Worm (Caenorhabditis elegans) whole organism, mixed stage, embryonic: Measurements from ENCODE around the gene Y102A5C.27.

Source experiments
- blmp-1 ChIP-seq: fragments of 150-350 bp; optimal IDR thresholded peaks from 2 replicates; lab custom pipeline; 2014; ENCODE audit warnings: missing biosample characterization, missing genetic modification characterization
- ces-1 ChIP-seq: fragments of 150-350 bp; optimal IDR thresholded peaks from 2 replicates; lab custom pipeline; 2014; ENCODE audit warnings: missing biosample characterization, missing genetic modification reagents, missing genetic modification characterization
- flh-1 ChIP-seq: fragments of 200-800 bp; sonication (Bioruptor generic); optimal IDR thresholded peaks from 2 replicates; lab custom pipeline; 2018; ENCODE audit warnings: mild to moderate bottlenecking, missing genetic modification characterization, moderate library complexity, missing compliant biosample characterization
- nhr-12 ChIP-seq: fragments of 150-350 bp; optimal IDR thresholded peaks from 2 replicates; lab custom pipeline; 2014; ENCODE audit warnings: missing biosample characterization, missing genetic modification characterization
- nhr-237 ChIP-seq: fragments of 150-350 bp; optimal IDR thresholded peaks from 2 replicates; lab custom pipeline; 2014; ENCODE audit warnings: missing biosample characterization, missing genetic modification characterization
- nhr-76 ChIP-seq: sonication (generic microtip); optimal IDR thresholded peaks from 2 replicates; lab custom pipeline; 2017; ENCODE audit warnings: missing biosample characterization, missing genetic modification characterization
- sptf-1 ChIP-seq: sonication (generic microtip); optimal IDR thresholded peaks from 2 replicates; lab custom pipeline; 2017; ENCODE audit warnings: mild to moderate bottlenecking, missing genetic modification characterization, moderate library complexity, missing compliant biosample characterization
- unc-120 ChIP-seq: sonication (generic microtip); optimal IDR thresholded peaks from 2 replicates; lab custom pipeline; 2017; ENCODE audit warnings: missing genetic modification characterization, missing compliant biosample characterization; ENCODE audit not compliant: poor library complexity, severe bottlenecking
- unc-39 ChIP-seq: fragments of 150-350 bp; optimal IDR thresholded peaks from 2 replicates; lab custom pipeline; 2014; ENCODE audit warnings: missing biosample characterization, missing genetic modification characterization
- zip-8 ChIP-seq: fragments of 150-350 bp; optimal IDR thresholded peaks from 2 replicates; lab custom pipeline; 2014; ENCODE audit warnings: missing biosample characterization, missing genetic modification characterization

DNA sequence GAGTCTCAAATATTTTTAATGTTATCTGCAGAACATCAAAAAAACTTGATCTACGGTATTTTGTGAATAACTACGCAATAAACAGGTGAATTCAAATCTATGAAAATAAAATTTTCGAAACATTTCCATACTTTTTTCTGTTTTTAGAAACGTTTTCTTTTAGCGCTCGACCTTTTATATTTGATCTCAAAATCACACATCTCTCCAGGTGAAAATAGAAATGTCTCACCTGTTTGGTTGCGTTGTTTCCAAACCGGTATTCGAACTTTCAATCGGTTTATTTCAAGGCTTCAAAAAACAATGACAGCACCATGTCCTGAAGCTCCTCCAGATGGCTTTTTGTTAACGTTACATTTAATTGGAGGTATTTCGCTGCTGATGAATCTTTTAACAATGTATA is 12.7 kb upstream of the Y102A5C.27 start, which contains the start of gene sri-9:
- TF ChIP-seq zip-8 (tag; lab: Kevin White, UChicago) (no peak), blmp-1 (no peak), nhr-12 (tag; lab: Kevin White, UChicago) (no peak), sptf-1 (tag; lab: Kevin White, UChicago) (no peak), nhr-237 (tag; lab: Kevin White, UChicago) (no peak), unc-120 (tag; lab: Kevin White, UChicago) (no peak), unc-39 (tag; lab: Kevin White, UChicago) (no peak), flh-1 (GFP tag; lab: Kevin White, UChicago) (no peak), nhr-76 (tag; lab: Kevin White, UChicago) (no peak), ces-1 (GFP tag; lab: Kevin White, UChicago) (no peak)
